Worm (Caenorhabditis elegans): ENCODE data around the gene fan-1.

The fan-1 gene

DNA sequence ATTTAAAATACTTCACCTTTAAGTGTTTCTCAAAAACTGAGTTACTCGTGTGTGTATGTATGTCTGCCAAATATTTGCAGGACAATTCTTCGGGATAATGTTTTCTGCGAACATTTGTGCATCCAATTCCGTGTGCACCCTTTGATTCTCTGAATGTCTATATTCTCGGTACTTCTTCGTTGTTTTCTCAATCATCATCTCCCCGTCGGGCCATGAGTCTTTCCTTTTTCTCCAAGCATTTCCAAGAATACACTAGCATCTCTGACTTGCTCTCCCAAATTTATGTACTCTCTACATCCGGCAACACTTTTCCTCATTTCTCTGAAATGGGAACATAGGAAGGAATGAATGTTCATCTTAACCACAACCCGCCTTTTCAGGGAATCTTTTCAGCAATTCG, 33.8 kb upstream of the fan-1 start:
- TF ChIP-seq aly-2 (tag; optimal IDR thresholded peaks at IDR 0.05), result no peak
- TF ChIP-seq irx-1 (tag; optimal IDR thresholded peaks at IDR 0.05), result no peak
- no peak for TF ChIP-seq nhr-28 (tag; optimal IDR thresholded peaks at IDR 0.05)
- no peak for TF ChIP-seq efl-1 (optimal IDR thresholded peaks at IDR 0.05)
- no peak for TF ChIP-seq efl-1 (GFP tag; optimal IDR thresholded peaks at IDR 0.05 in 1 of 2)
- no peak for TF ChIP-seq elt-3 (tag; optimal IDR thresholded peaks at IDR 0.05)
- TF ChIP-seq swsn-7 (tag; optimal IDR thresholded peaks at IDR 0.05), result peak; percentile 73
- no peak for TF ChIP-seq efl-3 (GFP tag; optimal IDR thresholded peaks at IDR 0.05)
- peak; percentile 63 for TF ChIP-seq dsc-1 (tag; optimal IDR thresholded peaks at IDR 0.05)
- no peak for TF ChIP-seq rnt-1 (tag; optimal IDR thresholded peaks at IDR 0.05)
- no peak for TF ChIP-seq mab-9 (GFP tag; IDR thresholded peaks at IDR 0.05)
- TF ChIP-seq unc-62 (GFP tag; optimal IDR thresholded peaks at IDR 0.05), result no peak
- no peak for TF ChIP-seq ces-1 (GFP tag; optimal IDR thresholded peaks at IDR 0.05)
- no peak for TF ChIP-seq vab-15 (tag; optimal IDR thresholded peaks at IDR 0.05)
- peak; percentile 33 for TF ChIP-seq xbp-1 (tag; optimal IDR thresholded peaks at IDR 0.05)
- TF ChIP-seq jun-1 (tag; optimal IDR thresholded peaks at IDR 0.05), result no peak
- peak; percentile 16 for TF ChIP-seq nhr-20 (tag; optimal IDR thresholded peaks at IDR 0.05)
- TF ChIP-seq snpc-4 (tag; optimal IDR thresholded peaks at IDR 0.05), result no peak
- no peak for TF ChIP-seq lin-39 (tag; optimal IDR thresholded peaks at IDR 0.05)
- TF ChIP-seq nhr-19 (GFP tag; conservative IDR thresholded peaks at IDR 0.05), result peak; percentile 17; the same call in 1 of the 2 replicates
- TF ChIP-seq nhr-11 (tag; optimal IDR thresholded peaks at IDR 0.05), result peak; percentile 79
- TF ChIP-seq nhr-90 (tag; optimal IDR thresholded peaks at IDR 0.05; ENCODE audit: poor library complexity), result no peak
- no peak for TF ChIP-seq unc-130 (tag; optimal IDR thresholded peaks at IDR 0.05)
- TF ChIP-seq ceh-63 (GFP tag; optimal IDR thresholded peaks at IDR 0.05), result no peak
- no peak for TF ChIP-seq pag-3 (tag; optimal IDR thresholded peaks at IDR 0.05; ENCODE audit: borderline replicate concordance, insufficient read depth)
- TF ChIP-seq fkh-10 (GFP tag; optimal IDR thresholded peaks at IDR 0.05), result no peak
- TF ChIP-seq mdl-1 (tag; optimal IDR thresholded peaks at IDR 0.05), result no peak
- no peak for TF ChIP-seq snu-23 (GFP tag; optimal IDR thresholded peaks at IDR 0.05)
- peak; percentile 97 for TF ChIP-seq fkh-8 (tag; optimal IDR thresholded peaks at IDR 0.05)
- TF ChIP-seq ama-1 (optimal IDR thresholded peaks at IDR 0.05), result no peak
- TF ChIP-seq unc-98 (GFP tag; IDR thresholded peaks at IDR 0.05), result no peak
- no peak for TF ChIP-seq zag-1 (tag; optimal IDR thresholded peaks at IDR 0.05)
- TF ChIP-seq lin-15B (tag; optimal IDR thresholded peaks at IDR 0.05), result no peak
- TF ChIP-seq hpl-2 (GFP tag; optimal IDR thresholded peaks at IDR 0.05), result no peak
- no peak for TF ChIP-seq nhr-84 (tag; optimal IDR thresholded peaks at IDR 0.05)
- TF ChIP-seq lsy-2 (tag; optimal IDR thresholded peaks at IDR 0.05), result peak in 1 of 2 experiments; percentile 34
- peak; percentile 71 for TF ChIP-seq lin-14 (GFP tag; optimal IDR thresholded peaks at IDR 0.05)
- peak; percentile 79 for TF ChIP-seq egl-13 (tag; optimal IDR thresholded peaks at IDR 0.05)
- no peak; the same call in 1 of the 2 replicates for TF ChIP-seq isw-1 (GFP tag; IDR thresholded peaks at IDR 0.05)
- TF ChIP-seq skn-1 (tag; optimal IDR thresholded peaks at IDR 0.05), result no peak
- TF ChIP-seq lir-3 (tag; optimal IDR thresholded peaks at IDR 0.05; ENCODE audit: poor library complexity), result no peak
- peak; percentile 53 for TF ChIP-seq sox-4 (tag; optimal IDR thresholded peaks at IDR 0.05)
- TF ChIP-seq hlh-4 (tag; optimal IDR thresholded peaks at IDR 0.05), result no peak
- TF ChIP-seq zip-4 (GFP tag; optimal IDR thresholded peaks at IDR 0.05), result peak; percentile 3
- TF ChIP-seq Y116A8C.19 (tag; optimal IDR thresholded peaks at IDR 0.05; ENCODE audit: borderline replicate concordance), result no peak
- TF ChIP-seq F16B12.6 (tag; optimal IDR thresholded peaks at IDR 0.05), result no peak
- TF ChIP-seq alr-1 (tag; optimal IDR thresholded peaks at IDR 0.05; ENCODE audit: borderline replicate concordance), result no peak
- no peak for TF ChIP-seq lin-35 (GFP tag; optimal IDR thresholded peaks at IDR 0.05)
- no peak for TF ChIP-seq hlh-17 (GFP tag; optimal IDR thresholded peaks at IDR 0.05; ENCODE audit: borderline replicate concordance)
- no peak for TF ChIP-seq pqm-1 (tag; optimal IDR thresholded peaks at IDR 0.05)
- no peak for TF ChIP-seq lin-13 (GFP tag; optimal IDR thresholded peaks at IDR 0.05)
- TF ChIP-seq nhr-85 (tag), result no peak
- no peak for TF ChIP-seq fos-1 (tag; optimal IDR thresholded peaks at IDR 0.05)
- TF ChIP-seq grh-1 (GFP tag; IDR thresholded peaks at IDR 0.05), result no peak
